Fruit fly (Drosophila melanogaster): Measurements from ENCODE around the gene Remo.

Gene Remo

DNA sequence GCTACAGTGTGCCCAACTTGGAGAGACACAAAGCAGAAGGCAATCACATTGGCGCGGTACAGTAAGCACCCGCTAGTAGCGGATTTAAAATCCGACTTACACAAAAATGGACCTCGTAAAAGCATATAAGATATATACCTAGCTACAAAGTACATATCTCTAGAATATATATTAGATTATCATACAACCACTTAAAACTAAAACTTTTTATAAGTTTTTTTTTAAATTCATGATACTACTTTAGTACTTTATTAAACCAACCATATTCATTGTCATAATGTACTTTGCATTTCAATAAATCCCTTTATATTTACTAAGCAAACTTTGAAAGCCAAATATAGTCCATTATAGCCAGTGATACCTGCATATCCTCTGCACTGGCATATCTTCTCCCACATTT lies 12.7 kb upstream of the Remo start:
- TF ChIP-seq CG14711 (tag; optimal IDR thresholded peaks at IDR 0.05), result peak; percentile 50
- TF ChIP-seq CG7101 (tag; optimal IDR thresholded peaks at IDR 0.05), result peak; percentile 43
- no peak for TF ChIP-seq tj (GFP tag; optimal IDR thresholded peaks at IDR 0.05)
- peak; percentile 43 for TF ChIP-seq CG11617 (GFP tag; optimal IDR thresholded peaks at IDR 0.05)
- TF ChIP-seq CG7045 (GFP tag; optimal IDR thresholded peaks at IDR 0.05), result no peak
- peak; percentile 9 for TF ChIP-seq Mnt (GFP tag; optimal IDR thresholded peaks at IDR 0.05)
- TF ChIP-seq CG1620 (GFP tag; optimal IDR thresholded peaks at IDR 0.05), result peak; percentile 3

DNA sequence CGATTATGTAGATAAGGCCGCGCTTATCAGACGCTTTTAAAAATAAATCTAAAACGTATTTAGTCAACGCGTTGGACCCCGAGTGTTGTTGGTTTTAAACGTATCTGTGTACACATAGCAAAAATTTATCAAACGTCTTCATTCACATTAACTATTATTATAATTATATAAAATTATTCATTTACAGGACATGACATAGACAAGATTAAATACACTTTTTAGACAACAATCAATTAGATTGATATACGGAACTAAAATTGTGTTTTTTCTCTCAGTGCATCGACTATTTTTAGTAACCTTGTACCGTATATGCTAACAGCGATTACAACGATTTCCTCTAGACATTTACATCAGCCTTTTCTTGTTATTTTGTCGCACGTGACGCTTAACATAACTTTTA lies 11.1 kb upstream of the Remo start:
- TF ChIP-seq Crg-1 (GFP tag; optimal IDR thresholded peaks at IDR 0.05) (no peak), bab1 (GFP tag; optimal IDR thresholded peaks at IDR 0.05) (peak; percentile 63), ovo (GFP tag; optimal IDR thresholded peaks at IDR 0.05) (no peak), CG33017 (tag; optimal IDR thresholded peaks at IDR 0.05) (peak; percentile 86), CG12768 (GFP tag; optimal IDR thresholded peaks at IDR 0.05) (peak; percentile 41), tj (GFP tag; optimal IDR thresholded peaks at IDR 0.05) (peak; percentile 55), CG1620 (GFP tag; optimal IDR thresholded peaks at IDR 0.05) (no peak), cic (GFP tag; optimal IDR thresholded peaks at IDR 0.05) (peak; percentile 28), toe (GFP tag; optimal IDR thresholded peaks at IDR 0.05) (peak; percentile 3), CG5204 (GFP tag; optimal IDR thresholded peaks at IDR 0.05) (peak; percentile 24), CG11617 (GFP tag; optimal IDR thresholded peaks at IDR 0.05) (peak; percentile 83), Mnt (GFP tag; optimal IDR thresholded peaks at IDR 0.05) (peak; percentile 18), pad (GFP tag; optimal IDR thresholded peaks at IDR 0.05) (peak; percentile 38), Clk (GFP tag; optimal IDR thresholded peaks at IDR 0.05) (no peak), Hr96 (GFP tag; optimal IDR thresholded peaks at IDR 0.05) (no peak), CG14711 (tag; optimal IDR thresholded peaks at IDR 0.05) (peak; percentile 86), CG7045 (GFP tag; optimal IDR thresholded peaks at IDR 0.05) (peak; percentile 73), cnc (optimal IDR thresholded peaks at IDR 0.05) (no peak), CG7101 (tag; optimal IDR thresholded peaks at IDR 0.05) (peak; percentile 91), kay (GFP tag; ENCODE audit: borderline replicate concordance) (no peak)

DNA sequence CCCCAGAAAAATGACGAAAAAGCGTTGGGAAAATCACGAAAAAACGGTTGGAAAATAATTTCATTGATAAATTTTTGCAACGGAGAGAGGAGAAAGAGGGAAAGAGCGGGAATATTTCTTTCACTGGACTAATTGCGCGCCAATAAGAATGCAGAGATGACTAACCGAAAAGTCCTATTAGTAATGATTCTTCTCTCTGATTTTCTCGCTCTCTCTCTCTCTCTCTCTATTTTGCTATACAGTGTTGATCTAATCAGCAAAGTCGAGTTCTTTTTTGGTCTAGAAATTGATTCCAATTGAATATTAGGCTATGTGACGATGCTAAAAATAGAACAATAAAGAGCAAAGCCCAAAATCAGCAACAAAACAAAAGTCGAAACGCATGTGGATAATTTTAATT lies 10.7 kb upstream of the Remo start:
- TF ChIP-seq CG5204 (GFP tag; optimal IDR thresholded peaks at IDR 0.05), result no peak
- TF ChIP-seq CG33017 (tag; optimal IDR thresholded peaks at IDR 0.05), result no peak
- TF ChIP-seq pad (GFP tag; optimal IDR thresholded peaks at IDR 0.05), result no peak
- TF ChIP-seq Hr96 (GFP tag; optimal IDR thresholded peaks at IDR 0.05), result no peak
- TF ChIP-seq CG1620 (GFP tag; optimal IDR thresholded peaks at IDR 0.05), result no peak
- TF ChIP-seq ovo (GFP tag; optimal IDR thresholded peaks at IDR 0.05), result no peak
- TF ChIP-seq Crg-1 (GFP tag; optimal IDR thresholded peaks at IDR 0.05), result no peak
- no peak for TF ChIP-seq CG12768 (GFP tag; optimal IDR thresholded peaks at IDR 0.05)
- TF ChIP-seq cic (GFP tag; optimal IDR thresholded peaks at IDR 0.05), result no peak
- no peak for TF ChIP-seq tj (GFP tag; optimal IDR thresholded peaks at IDR 0.05)
- no peak for TF ChIP-seq toe (GFP tag; optimal IDR thresholded peaks at IDR 0.05)
- no peak for TF ChIP-seq CG11617 (GFP tag; optimal IDR thresholded peaks at IDR 0.05)
- no peak for TF ChIP-seq Mnt (GFP tag; optimal IDR thresholded peaks at IDR 0.05)
- TF ChIP-seq CG14711 (tag; optimal IDR thresholded peaks at IDR 0.05), result no peak
- TF ChIP-seq CG7101 (tag; optimal IDR thresholded peaks at IDR 0.05), result no peak
- no peak for TF ChIP-seq CG7045 (GFP tag; optimal IDR thresholded peaks at IDR 0.05)
- TF ChIP-seq cnc (optimal IDR thresholded peaks at IDR 0.05), result no peak

DNA sequence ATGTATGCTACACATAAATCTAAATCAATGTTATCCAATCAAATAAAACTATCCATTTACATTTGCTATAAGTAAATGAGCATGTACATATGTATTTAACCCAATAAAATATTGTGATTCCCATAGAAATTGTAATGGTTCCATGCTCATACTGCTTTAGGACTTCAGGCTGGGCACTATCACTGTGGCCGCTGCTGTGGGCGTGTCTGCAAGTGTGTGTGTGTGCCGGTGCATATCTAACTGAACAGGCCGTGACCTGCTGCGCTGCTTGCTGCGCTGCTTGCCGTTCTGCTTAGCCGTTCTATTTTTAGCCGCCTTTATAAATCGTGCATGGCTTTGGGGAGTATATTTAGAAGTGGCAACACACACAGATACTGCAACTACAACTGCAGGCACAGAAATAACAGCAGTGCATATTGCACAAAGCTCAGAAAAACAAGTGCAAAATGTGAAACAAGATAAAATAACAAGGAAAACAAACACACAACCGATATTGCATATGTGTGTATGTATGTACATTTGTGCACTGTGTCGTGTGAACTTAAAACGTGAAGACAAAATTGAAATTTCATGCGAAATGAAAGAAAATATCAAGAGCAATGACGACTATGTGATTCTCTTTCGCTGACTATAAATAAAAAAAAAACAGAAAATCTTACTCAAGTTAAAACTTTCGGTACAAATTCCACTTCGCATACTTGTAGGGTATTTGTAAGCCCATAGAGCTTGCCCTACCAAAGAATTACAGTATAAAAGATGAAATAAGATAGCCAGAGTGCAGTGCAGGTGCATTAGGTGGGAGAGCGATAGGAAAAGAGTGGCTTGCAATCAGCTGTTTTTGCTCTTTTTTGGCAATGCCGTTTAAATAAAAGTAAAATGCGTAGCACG lies 10.0 kb upstream of the Remo start:
- no peak for TF ChIP-seq CG11617 (GFP tag; optimal IDR thresholded peaks at IDR 0.05)
- peak; percentile 68 for TF ChIP-seq bab1 (GFP tag; optimal IDR thresholded peaks at IDR 0.05)
- peak; percentile 48 for TF ChIP-seq CG7101 (tag; optimal IDR thresholded peaks at IDR 0.05)
- TF ChIP-seq cic (GFP tag; optimal IDR thresholded peaks at IDR 0.05), result no peak
- TF ChIP-seq Hr96 (GFP tag; optimal IDR thresholded peaks at IDR 0.05), result no peak
- TF ChIP-seq CG33017 (tag; optimal IDR thresholded peaks at IDR 0.05), result peak; percentile 6
- TF ChIP-seq Clk (GFP tag; optimal IDR thresholded peaks at IDR 0.05), result no peak
- TF ChIP-seq toe (GFP tag; optimal IDR thresholded peaks at IDR 0.05), result no peak
- no peak for TF ChIP-seq ovo (GFP tag; optimal IDR thresholded peaks at IDR 0.05)
- no peak for TF ChIP-seq CG1620 (GFP tag; optimal IDR thresholded peaks at IDR 0.05)
- no peak for TF ChIP-seq pad (GFP tag; optimal IDR thresholded peaks at IDR 0.05)
- TF ChIP-seq CG14711 (tag; optimal IDR thresholded peaks at IDR 0.05), result peak; percentile 55
- TF ChIP-seq CG12768 (GFP tag; optimal IDR thresholded peaks at IDR 0.05), result no peak
- no peak for TF ChIP-seq CG7045 (GFP tag; optimal IDR thresholded peaks at IDR 0.05)
- TF ChIP-seq tj (GFP tag; optimal IDR thresholded peaks at IDR 0.05), result peak; percentile 58
- TF ChIP-seq cnc (optimal IDR thresholded peaks at IDR 0.05), result no peak
- no peak for TF ChIP-seq Mnt (GFP tag; optimal IDR thresholded peaks at IDR 0.05)
- no peak for TF ChIP-seq kay (GFP tag; ENCODE audit: borderline replicate concordance)
- no peak for TF ChIP-seq Crg-1 (GFP tag; optimal IDR thresholded peaks at IDR 0.05)
- TF ChIP-seq CG5204 (GFP tag; optimal IDR thresholded peaks at IDR 0.05), result no peak

DNA sequence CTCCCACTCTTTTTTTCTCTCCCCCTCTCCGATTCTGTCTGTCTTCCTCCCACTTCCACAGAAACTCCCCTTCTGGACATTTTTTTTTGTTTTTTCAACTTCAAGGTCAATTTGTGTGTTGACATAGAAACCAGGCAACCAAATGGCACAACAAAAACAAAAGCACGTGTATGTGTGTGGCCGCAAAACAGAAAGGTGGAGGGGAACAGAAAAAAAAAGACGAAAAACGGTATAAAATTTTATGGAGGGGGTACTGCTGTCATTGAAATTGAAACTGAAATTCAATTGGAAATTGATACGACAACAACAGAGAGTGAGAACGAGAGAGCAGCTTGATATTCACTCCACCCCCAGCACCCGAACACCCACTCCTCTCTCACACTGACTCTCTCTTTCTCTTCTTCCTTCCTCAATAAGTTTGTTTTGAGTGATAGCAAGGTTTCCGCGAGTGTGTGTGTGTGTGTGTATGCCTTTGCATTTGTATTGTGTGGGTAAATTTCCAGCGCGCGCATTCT lies 9.3 kb upstream of the Remo start:
- TF ChIP-seq cnc (optimal IDR thresholded peaks at IDR 0.05), result no peak
- peak; percentile 73 for TF ChIP-seq ovo (GFP tag; optimal IDR thresholded peaks at IDR 0.05)
- TF ChIP-seq pad (GFP tag; optimal IDR thresholded peaks at IDR 0.05), result peak; percentile 98
- peak; percentile 12 for TF ChIP-seq cic (GFP tag; optimal IDR thresholded peaks at IDR 0.05)

DNA sequence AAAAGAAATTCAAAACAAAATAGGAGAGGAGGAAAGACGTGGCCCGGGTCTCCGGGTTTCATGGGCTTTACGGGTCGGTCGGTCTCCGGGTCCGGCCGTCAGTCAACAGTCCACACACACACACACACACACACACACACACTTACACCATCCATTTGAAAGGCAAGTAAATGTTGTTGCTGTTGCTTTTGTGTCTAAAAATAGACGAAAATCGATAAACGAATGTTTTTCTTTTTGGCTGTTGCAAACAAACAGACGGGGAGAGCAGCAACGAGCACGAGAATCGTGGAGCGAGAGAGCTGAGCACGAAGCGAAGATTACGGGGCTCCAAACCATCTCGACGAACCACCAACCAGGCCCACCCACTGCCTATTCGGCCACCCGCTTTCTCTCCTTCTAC lies 7.6 kb upstream of the Remo start:
- peak; percentile 12 for TF ChIP-seq Mnt (GFP tag; optimal IDR thresholded peaks at IDR 0.05)
- TF ChIP-seq CG1620 (GFP tag; optimal IDR thresholded peaks at IDR 0.05), result no peak

Data from whole organism, adult.